Worm (Caenorhabditis elegans) whole organism, young adult: Measurements from ENCODE around the gene srh-289.

Source experiments
- T07F8.4 ChIP-seq: sonication (generic microtip); optimal IDR thresholded peaks from 2 replicates; lab custom pipeline; 2016; ENCODE audit warnings: mild to moderate bottlenecking, missing genetic modification characterization, moderate library complexity, missing compliant biosample characterization
- Y67H2A.10 ChIP-seq: fragments of 200-800 bp; sonication (Bioruptor generic); conservative IDR thresholded peaks from 2 replicates; pipeline ENCODE4 v1.3.6; 2022; ENCODE audit warnings: missing genetic modification reagents, missing genetic modification characterization, missing compliant biosample characterization
- lin-40 ChIP-seq: sonication (generic microtip); optimal IDR thresholded peaks from 2 replicates; lab custom pipeline; 2016; ENCODE audit warnings: missing genetic modification characterization, mild to moderate bottlenecking, missing compliant biosample characterization, missing genotype, missing genetic modification reagents
- nfyb-1 ChIP-seq: fragments of 200-800 bp; sonication (Bioruptor generic); IDR thresholded peaks from 2 replicates; pipeline ENCODE4 v1.3.6; 2022; ENCODE audit warnings: missing genetic modification reagents, missing genetic modification characterization, missing compliant biosample characterization
- zfh-2 ChIP-seq: fragments of 200-800 bp; sonication (Bioruptor generic); conservative IDR thresholded peaks from 2 replicates; pipeline ENCODE4 v1.3.6; 2022; ENCODE audit warnings: missing genetic modification reagents, missing genetic modification characterization, missing compliant biosample characterization

DNA sequence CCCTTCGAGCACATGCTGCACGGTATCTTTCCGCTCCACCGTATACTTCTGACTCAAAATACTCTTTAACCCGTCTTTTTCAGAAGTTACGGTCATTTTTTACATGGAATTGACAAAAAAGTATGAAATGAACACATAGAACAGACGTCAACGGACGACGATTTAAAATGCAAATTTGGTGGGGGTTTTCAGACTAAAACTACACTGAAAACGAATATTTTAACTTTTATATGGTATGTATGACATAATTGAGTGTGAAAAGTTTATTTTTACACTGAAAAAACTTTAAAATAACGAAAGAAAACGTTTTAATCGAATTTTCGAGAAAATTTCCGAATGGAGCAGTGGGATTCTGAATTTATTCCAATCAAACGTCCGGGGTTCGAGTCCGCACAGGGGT, 46.9 kb downstream of the srh-289 start, which contains the start of gene twk-36:
- TF ChIP-seq Y67H2A.10 (GFP tag; lab: Robert Waterston, UW) (no peak), T07F8.4 (no peak), nfyb-1 (GFP tag; lab: Robert Waterston, UW) (no peak), lin-40 (tag; lab: Kevin White, UChicago) (no peak), zfh-2 (no peak)
